Worm (Caenorhabditis elegans): Measurements from ENCODE around the gene aex-4.
A peak's percentile ranks its signal among the peaks of the same experiment; 100 is the strongest.

aex-4 gene

ce11 chrX:3696603-3697002 lies 32.5 kb upstream of the aex-4 start, which contains the start of gene C01C4.3:
Gene C01C4.3 (plus strand): TSS chrX:3696903.
- TF ChIP-seq nhr-67 (tag; optimal IDR thresholded peaks at IDR 0.05) (no peak), nhr-25 (tag; optimal IDR thresholded peaks at IDR 0.05) (no peak), eor-1 (tag; optimal IDR thresholded peaks at IDR 0.05) (no peak), nhr-237 (tag; optimal IDR thresholded peaks at IDR 0.05) (no peak), nhr-43 (tag; optimal IDR thresholded peaks at IDR 0.05; ENCODE audit: poor library complexity, severe bottlenecking) (no peak)

ce11 chrX:3697623-3698022 lies 31.5 kb upstream of the aex-4 start:
- TF ChIP-seq nhr-67 (tag; optimal IDR thresholded peaks at IDR 0.05): no peak
- no peak for TF ChIP-seq nhr-77 (tag; optimal IDR thresholded peaks at IDR 0.05)
- no peak for TF ChIP-seq nhr-76 (tag; optimal IDR thresholded peaks at IDR 0.05)
- TF ChIP-seq elt-2 (tag; optimal IDR thresholded peaks at IDR 0.05): no peak
- TF ChIP-seq mml-1 (tag; optimal IDR thresholded peaks at IDR 0.05): no peak
- TF ChIP-seq nhr-28 (tag; optimal IDR thresholded peaks at IDR 0.05): no peak
- no peak for TF ChIP-seq ZK546.5 (tag; optimal IDR thresholded peaks at IDR 0.05)
- TF ChIP-seq pha-4 (tag; optimal IDR thresholded peaks at IDR 0.05): peak; percentile 60
- no peak for TF ChIP-seq R02D3.7 (tag; optimal IDR thresholded peaks at IDR 0.05)
- no peak for TF ChIP-seq lin-15B (tag; optimal IDR thresholded peaks at IDR 0.05)
- TF ChIP-seq hmg-11 (tag; optimal IDR thresholded peaks at IDR 0.05): peak; percentile 94
- TF ChIP-seq ztf-11 (tag; optimal IDR thresholded peaks at IDR 0.05): no peak
- no peak for TF ChIP-seq egl-27 (tag; optimal IDR thresholded peaks at IDR 0.05)
- no peak for TF ChIP-seq unc-62 (GFP tag; optimal IDR thresholded peaks at IDR 0.05)
- TF ChIP-seq ceh-28 (tag; optimal IDR thresholded peaks at IDR 0.05): no peak
- no peak for TF ChIP-seq nhr-12 (tag; optimal IDR thresholded peaks at IDR 0.05)
- TF ChIP-seq sea-2 (GFP tag; optimal IDR thresholded peaks at IDR 0.05): no peak
- TF ChIP-seq nhr-23 (tag; optimal IDR thresholded peaks at IDR 0.05): no peak
- no peak for TF ChIP-seq unc-39 (tag; optimal IDR thresholded peaks at IDR 0.05)
- no peak for TF ChIP-seq mdl-1 (tag; optimal IDR thresholded peaks at IDR 0.05)
- TF ChIP-seq fos-1 (tag; optimal IDR thresholded peaks at IDR 0.05): no peak
- no peak for TF ChIP-seq nhr-11 (tag; optimal IDR thresholded peaks at IDR 0.05)
- no peak for TF ChIP-seq egl-5 (tag; optimal IDR thresholded peaks at IDR 0.05)
- peak; percentile 62 for TF ChIP-seq lsy-12 (tag; optimal IDR thresholded peaks at IDR 0.05)
- TF ChIP-seq eor-1 (tag; optimal IDR thresholded peaks at IDR 0.05): no peak
- no peak for TF ChIP-seq elt-1 (tag; optimal IDR thresholded peaks at IDR 0.05)
- peak; percentile 57 for TF ChIP-seq nhr-43 (tag; optimal IDR thresholded peaks at IDR 0.05; ENCODE audit: poor library complexity, severe bottlenecking)
- peak; percentile 57 for TF ChIP-seq tbx-2 (tag; optimal IDR thresholded peaks at IDR 0.05)
- TF ChIP-seq elt-3 (tag; optimal IDR thresholded peaks at IDR 0.05): no peak
- peak; percentile 10 for TF ChIP-seq zag-1 (tag; optimal IDR thresholded peaks at IDR 0.05)
- no peak for TF ChIP-seq snpc-4 (tag; optimal IDR thresholded peaks at IDR 0.05)
- TF ChIP-seq nhr-237 (tag; optimal IDR thresholded peaks at IDR 0.05): no peak
- TF ChIP-seq ama-1 (optimal IDR thresholded peaks at IDR 0.05): no peak
- TF ChIP-seq ztf-4 (tag; optimal IDR thresholded peaks at IDR 0.05): no peak
- TF ChIP-seq lin-39 (tag; optimal IDR thresholded peaks at IDR 0.05): peak; percentile 74
- no peak for TF ChIP-seq fkh-10 (GFP tag; optimal IDR thresholded peaks at IDR 0.05)
- TF ChIP-seq fkh-2 (tag; optimal IDR thresholded peaks at IDR 0.05): no peak
- TF ChIP-seq daf-12 (tag; optimal IDR thresholded peaks at IDR 0.05): no peak
- no peak for TF ChIP-seq ceh-16 (tag; optimal IDR thresholded peaks at IDR 0.05)
- TF ChIP-seq nfya-1 (tag; optimal IDR thresholded peaks at IDR 0.05; ENCODE audit: insufficient read depth): peak; percentile 38
- no peak for TF ChIP-seq skn-1 (tag; optimal IDR thresholded peaks at IDR 0.05)
- TF ChIP-seq nhr-25 (tag; optimal IDR thresholded peaks at IDR 0.05): no peak
- no peak for TF ChIP-seq aly-2 (tag; optimal IDR thresholded peaks at IDR 0.05)
- no peak for TF ChIP-seq jun-1 (tag; optimal IDR thresholded peaks at IDR 0.05)
- no peak for TF ChIP-seq ceh-9 (tag; optimal IDR thresholded peaks at IDR 0.05)
- peak; percentile 51 for TF ChIP-seq ceh-82 (tag; optimal IDR thresholded peaks at IDR 0.05)
- peak; percentile 19 for TF ChIP-seq pqm-1 (tag; optimal IDR thresholded peaks at IDR 0.05)

Data from whole organism, L3 larva.